Fruit fly (Drosophila melanogaster): ENCODE results near the gene CG12702.

Gene CG12702

DNA sequence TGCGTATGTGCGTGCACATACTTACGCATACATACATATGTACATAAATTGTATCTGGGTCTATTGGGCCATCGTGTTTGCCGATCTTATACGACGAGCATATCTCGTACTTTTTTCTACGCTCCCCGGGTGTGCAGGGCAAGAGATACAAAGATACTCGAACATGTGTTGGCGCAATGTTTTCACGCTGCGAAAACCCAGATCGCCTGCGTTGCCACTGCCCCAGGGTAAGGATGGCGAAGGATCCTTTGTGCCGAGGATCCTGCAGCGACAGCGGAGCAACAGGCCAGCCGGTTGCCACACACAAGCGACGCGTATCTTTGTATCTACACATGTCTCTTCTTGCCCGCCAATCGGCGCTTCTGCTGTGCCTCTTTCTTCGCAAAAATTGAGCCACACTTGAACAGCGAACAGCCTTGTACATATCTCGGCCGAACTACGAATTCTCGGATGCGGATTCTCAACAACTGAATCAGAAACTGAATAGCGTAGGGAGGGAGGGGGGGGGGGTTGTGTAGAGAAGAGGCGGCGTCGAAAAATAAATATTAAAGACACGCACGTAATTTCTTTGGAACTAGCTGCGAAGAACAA lies 10.5 kb upstream of the CG12702 start:
- TF ChIP-seq Mnt (GFP tag; optimal IDR thresholded peaks at IDR 0.05) (no peak), pad (GFP tag; optimal IDR thresholded peaks at IDR 0.05) (no peak), CG14711 (tag; optimal IDR thresholded peaks at IDR 0.05) (no peak), kay (GFP tag; ENCODE audit: borderline replicate concordance) (no peak), CG12768 (GFP tag; optimal IDR thresholded peaks at IDR 0.05) (no peak), CG11617 (GFP tag; optimal IDR thresholded peaks at IDR 0.05) (no peak), cic (GFP tag; optimal IDR thresholded peaks at IDR 0.05) (no peak), ovo (GFP tag; optimal IDR thresholded peaks at IDR 0.05) (no peak), CG7045 (GFP tag; optimal IDR thresholded peaks at IDR 0.05) (no peak), CG7101 (tag; optimal IDR thresholded peaks at IDR 0.05) (no peak), bab1 (GFP tag; optimal IDR thresholded peaks at IDR 0.05) (no peak)

DNA sequence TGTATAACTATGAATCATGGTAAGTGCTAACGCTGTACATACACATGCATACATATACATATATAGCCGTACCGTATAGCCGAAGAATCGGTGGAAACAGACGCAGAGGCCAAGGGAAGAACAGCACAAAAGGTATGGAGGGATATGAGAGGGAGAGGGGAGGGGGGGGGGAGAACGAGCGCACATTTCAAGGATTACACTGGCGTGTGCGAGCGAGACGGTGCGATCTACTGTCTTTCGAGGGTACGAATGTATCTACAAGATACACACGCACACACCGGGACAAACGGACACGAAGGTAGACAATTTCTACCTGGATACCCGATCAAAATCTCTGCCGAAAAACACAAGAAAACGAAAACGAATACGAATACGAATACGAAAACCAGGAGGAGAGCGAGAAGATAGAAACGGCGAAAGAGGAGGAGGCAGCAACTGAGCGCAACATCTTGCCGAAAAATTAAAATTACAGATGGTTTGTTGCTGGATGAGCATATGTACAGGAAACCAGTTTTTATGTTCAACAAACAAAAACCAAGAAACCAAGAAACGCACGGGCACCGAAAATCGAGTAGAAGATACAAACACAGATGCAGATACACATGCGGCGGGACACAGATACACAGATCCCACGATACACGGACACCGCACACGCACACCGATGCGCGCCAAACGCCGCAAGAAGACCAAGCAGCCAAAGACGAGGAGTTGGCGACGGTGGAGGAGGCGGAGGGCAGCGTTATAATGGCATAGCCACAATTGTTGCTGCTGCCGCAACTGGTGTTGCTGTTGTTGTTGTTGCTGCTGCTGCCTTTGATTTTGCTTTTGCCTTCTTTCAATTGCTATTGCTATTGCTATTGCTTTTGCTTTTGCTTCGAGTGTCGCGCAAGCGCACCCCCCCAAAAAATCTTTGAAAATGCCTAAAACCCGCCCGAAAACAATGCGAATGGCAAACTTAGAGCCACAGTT lies 9.3 kb upstream of the CG12702 start:
- no peak for TF ChIP-seq cic (GFP tag; optimal IDR thresholded peaks at IDR 0.05)
- no peak for TF ChIP-seq CG11617 (GFP tag; optimal IDR thresholded peaks at IDR 0.05)
- no peak for TF ChIP-seq CG14711 (tag; optimal IDR thresholded peaks at IDR 0.05)
- no peak for TF ChIP-seq bab1 (GFP tag; optimal IDR thresholded peaks at IDR 0.05)
- TF ChIP-seq toe (GFP tag; optimal IDR thresholded peaks at IDR 0.05): no peak
- no peak for TF ChIP-seq Hr96 (GFP tag; optimal IDR thresholded peaks at IDR 0.05)
- TF ChIP-seq tj (GFP tag; optimal IDR thresholded peaks at IDR 0.05): no peak
- no peak for TF ChIP-seq ovo (GFP tag; optimal IDR thresholded peaks at IDR 0.05)
- TF ChIP-seq CG1620 (GFP tag; optimal IDR thresholded peaks at IDR 0.05): no peak
- no peak for TF ChIP-seq Clk (GFP tag; optimal IDR thresholded peaks at IDR 0.05)

DNA sequence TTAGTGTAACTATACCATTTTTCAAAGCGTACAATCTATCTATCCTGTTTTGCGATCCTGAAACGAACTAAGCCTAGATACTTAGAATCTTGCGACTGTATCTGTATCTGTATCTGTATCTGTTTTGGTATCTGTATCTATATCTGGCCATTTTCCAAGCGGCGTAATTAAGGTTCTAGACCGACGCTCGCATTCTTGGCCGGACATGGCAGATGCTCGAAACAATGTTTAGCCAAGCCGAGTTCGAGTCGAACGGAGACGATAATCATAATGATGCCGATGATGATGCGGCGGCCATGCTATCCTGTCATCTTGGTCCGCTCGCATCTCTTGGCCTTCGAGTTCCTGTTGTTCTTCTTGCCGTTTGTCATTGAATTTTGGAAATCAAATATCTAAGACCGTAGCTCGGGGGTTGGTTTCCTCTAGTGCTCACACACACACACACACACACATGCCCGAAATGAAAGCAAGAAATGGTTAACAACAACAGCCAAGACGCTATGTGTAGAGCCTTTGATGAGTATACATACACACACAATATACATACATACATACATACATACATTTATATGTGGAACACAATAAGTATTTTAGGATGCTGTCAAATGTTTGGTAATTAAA lies 7.4 kb upstream of the CG12702 start:
- TF ChIP-seq kay (GFP tag; ENCODE audit: borderline replicate concordance) (no peak), Crg-1 (GFP tag; optimal IDR thresholded peaks at IDR 0.05) (no peak), CG7101 (tag; optimal IDR thresholded peaks at IDR 0.05) (no peak), Mnt (GFP tag; optimal IDR thresholded peaks at IDR 0.05) (no peak), CG33017 (tag; optimal IDR thresholded peaks at IDR 0.05) (no peak), Hr96 (GFP tag; optimal IDR thresholded peaks at IDR 0.05) (no peak), cic (GFP tag; optimal IDR thresholded peaks at IDR 0.05) (no peak), CG1620 (GFP tag; optimal IDR thresholded peaks at IDR 0.05) (no peak), CG11617 (GFP tag; optimal IDR thresholded peaks at IDR 0.05) (no peak), bab1 (GFP tag; optimal IDR thresholded peaks at IDR 0.05) (no peak), pad (GFP tag; optimal IDR thresholded peaks at IDR 0.05) (no peak), Clk (GFP tag; optimal IDR thresholded peaks at IDR 0.05) (no peak), CG12768 (GFP tag; optimal IDR thresholded peaks at IDR 0.05) (no peak), cnc (optimal IDR thresholded peaks at IDR 0.05) (no peak), tj (GFP tag; optimal IDR thresholded peaks at IDR 0.05) (no peak), toe (GFP tag; optimal IDR thresholded peaks at IDR 0.05) (no peak)

DNA sequence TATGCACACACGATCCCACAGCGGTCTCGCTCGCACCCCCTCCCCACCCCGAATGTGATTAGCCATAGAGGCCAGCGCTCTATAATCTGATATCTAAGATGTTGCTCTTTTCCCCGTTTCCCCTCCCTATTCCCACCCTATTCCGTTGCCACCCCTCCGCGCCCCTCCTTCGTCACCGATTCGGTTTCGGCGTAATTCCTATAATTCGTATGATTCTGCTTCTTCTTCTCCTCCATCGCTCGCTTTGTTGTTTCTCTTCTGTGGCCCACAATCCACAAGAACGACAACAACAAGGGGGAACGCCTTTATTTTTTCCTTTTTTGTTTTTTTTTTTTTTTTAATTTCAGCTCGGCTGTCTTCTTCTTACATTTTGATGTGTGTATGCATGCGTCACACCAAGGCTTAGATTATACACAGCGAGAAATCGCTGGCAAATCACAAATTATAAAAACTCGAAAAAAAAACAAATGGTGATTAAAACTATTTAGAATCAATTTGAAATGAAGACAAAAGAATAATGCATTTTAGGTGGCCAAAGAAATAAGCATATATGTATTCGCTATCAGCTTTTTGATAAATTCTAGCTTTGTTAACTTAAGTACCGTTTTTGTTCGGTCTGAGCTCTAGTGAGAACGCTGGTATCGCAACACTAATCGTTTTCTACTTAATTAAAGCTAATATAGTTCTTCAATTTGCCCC lies 5.3 kb upstream of the CG12702 start:
- TF ChIP-seq ovo (GFP tag; optimal IDR thresholded peaks at IDR 0.05) (no peak), bab1 (GFP tag; optimal IDR thresholded peaks at IDR 0.05) (no peak), cic (GFP tag; optimal IDR thresholded peaks at IDR 0.05) (no peak), Crg-1 (GFP tag; optimal IDR thresholded peaks at IDR 0.05) (no peak), toe (GFP tag; optimal IDR thresholded peaks at IDR 0.05) (no peak), cnc (optimal IDR thresholded peaks at IDR 0.05) (no peak), Clk (GFP tag; optimal IDR thresholded peaks at IDR 0.05) (no peak), CG7045 (GFP tag; optimal IDR thresholded peaks at IDR 0.05) (no peak)

DNA sequence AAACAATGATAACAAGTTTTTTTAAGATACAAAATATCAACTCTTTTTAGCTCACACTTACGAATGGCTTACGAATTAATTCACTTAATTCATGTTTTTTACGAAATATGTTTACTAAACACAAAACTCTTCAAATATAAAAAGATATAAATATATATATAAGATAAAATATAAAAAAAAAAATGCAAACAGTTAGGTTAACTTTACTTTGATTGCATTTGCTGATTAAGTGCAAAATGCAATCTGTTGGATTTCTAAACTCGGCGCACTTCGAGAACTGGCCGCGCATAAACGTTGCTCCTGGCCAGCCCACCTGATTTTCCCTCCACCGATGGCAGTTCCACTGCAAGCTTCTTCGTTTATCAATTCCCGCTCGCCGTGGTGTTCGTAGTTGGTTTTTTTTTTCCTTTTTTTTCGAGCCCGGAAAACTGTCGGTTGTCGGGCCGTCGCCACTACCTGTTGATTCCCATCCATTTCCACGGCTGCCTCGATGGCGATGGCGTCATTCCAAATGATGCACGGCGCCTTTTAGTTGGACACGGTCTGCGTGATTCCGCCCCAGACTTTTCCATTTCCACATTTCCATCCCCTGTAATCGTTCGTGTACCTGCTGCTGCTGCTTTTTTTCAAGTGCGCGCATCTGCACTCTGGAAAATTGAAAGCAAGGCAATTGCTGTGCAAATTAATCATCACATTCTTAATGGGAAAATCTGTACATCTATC lies 977 bp upstream of the CG12702 start:
- TF ChIP-seq pad (GFP tag; optimal IDR thresholded peaks at IDR 0.05) (no peak), tj (GFP tag; optimal IDR thresholded peaks at IDR 0.05) (no peak), CG5204 (GFP tag; optimal IDR thresholded peaks at IDR 0.05) (no peak), Clk (GFP tag; optimal IDR thresholded peaks at IDR 0.05) (no peak), CG1620 (GFP tag; optimal IDR thresholded peaks at IDR 0.05) (no peak), CG7045 (GFP tag; optimal IDR thresholded peaks at IDR 0.05) (no peak), CG11617 (GFP tag; optimal IDR thresholded peaks at IDR 0.05) (no peak), Crg-1 (GFP tag; optimal IDR thresholded peaks at IDR 0.05) (no peak), Hr96 (GFP tag; optimal IDR thresholded peaks at IDR 0.05) (no peak), bab1 (GFP tag; optimal IDR thresholded peaks at IDR 0.05) (no peak), kay (GFP tag; ENCODE audit: borderline replicate concordance) (no peak), toe (GFP tag; optimal IDR thresholded peaks at IDR 0.05) (no peak), ovo (GFP tag; optimal IDR thresholded peaks at IDR 0.05) (no peak), CG33017 (tag; optimal IDR thresholded peaks at IDR 0.05) (no peak), CG14711 (tag; optimal IDR thresholded peaks at IDR 0.05) (no peak)
